Fruit fly (Drosophila melanogaster): ENCODE data around the gene b.
A peak's percentile ranks its signal among the peaks of the same experiment; 100 is the strongest.

b gene

dm6 chr2L:13835959-13836358 lies 14.9 kb downstream of the b start (continued):
- TF ChIP-seq crol (GFP tag; IDR thresholded peaks at IDR 0.05) (0 out of 2 replicates have a peak, but pooled peaks have one; percentile 9), sr (GFP tag; IDR thresholded peaks at IDR 0.05) (peak; percentile 71; the same call in 2 of the 3 replicates), chm (GFP tag; IDR thresholded peaks at IDR 0.05) (0 out of 2 replicates have a peak, but pooled peaks have one; percentile 31), bigmax (GFP tag; optimal IDR thresholded peaks at IDR 0.05) (no peak), Awh (GFP tag; IDR thresholded peaks at IDR 0.05) (0 out of 2 replicates have a peak, but pooled peaks have one; percentile 22), D (optimal IDR thresholded peaks at IDR 0.05) (no peak), D (GFP tag; optimal IDR thresholded peaks at IDR 0.05) (no peak), Kr (GFP tag; optimal IDR thresholded peaks at IDR 0.05) (no peak), CG30403 (GFP tag; optimal IDR thresholded peaks at IDR 0.05) (no peak), CG11456 (GFP tag; IDR thresholded peaks at IDR 0.05) (peak; percentile 61; the same call in 1 of the 3 replicates), Dbx (GFP tag; IDR thresholded peaks at IDR 0.05) (0 out of 3 replicates have a peak, but pooled peaks have one; percentile 9), BtbVII (GFP tag; optimal IDR thresholded peaks at IDR 0.05) (no peak), tna (GFP tag; IDR thresholded peaks at IDR 0.05; ENCODE audit: partially characterized antibody) (no peak), CG17912 (GFP tag; optimal IDR thresholded peaks at IDR 0.05) (no peak), mld (GFP tag; IDR thresholded peaks at IDR 0.05; ENCODE audit: partially characterized antibody) (peak; percentile 50; the same call in 1 of the 3 replicates), CG4282 (GFP tag; optimal IDR thresholded peaks at IDR 0.05) (no peak), CG8765 (GFP tag; IDR thresholded peaks at IDR 0.05) (0 out of 2 replicates have a peak, but pooled peaks have one; percentile 15), HHEX (GFP tag; optimal IDR thresholded peaks at IDR 0.05) (no peak), ERR (GFP tag; optimal IDR thresholded peaks at IDR 0.05) (no peak), oc (tag; optimal IDR thresholded peaks at IDR 0.05) (no peak), Doc2 (GFP tag; IDR thresholded peaks at IDR 0.05) (0 out of 2 replicates have a peak, but pooled peaks have one; percentile 13), ci (GFP tag; IDR thresholded peaks at IDR 0.05) (0 out of 3 replicates have a peak, but pooled peaks have one; percentile 36)

- no peak for TF ChIP-seq dm (GFP tag; optimal IDR thresholded peaks at IDR 0.05)
- 0 out of 2 replicates have a peak, but pooled peaks have one; percentile 18 for TF ChIP-seq CG4360 (GFP tag; IDR thresholded peaks at IDR 0.05)
- TF ChIP-seq CG11093 (GFP tag; IDR thresholded peaks at IDR 0.05): no peak
- TF ChIP-seq sqz (GFP tag; optimal IDR thresholded peaks at IDR 0.05): no peak
- TF ChIP-seq CG15514 (GFP tag; optimal IDR thresholded peaks at IDR 0.05): no peak
- TF ChIP-seq Med (GFP tag): peak; percentile 4
- TF ChIP-seq CG8765 (GFP tag; IDR thresholded peaks at IDR 0.05): no peak
- TF ChIP-seq corto (GFP tag; optimal IDR thresholded peaks at IDR 0.05): peak; percentile 16
- peak; percentile 48 for TF ChIP-seq kni (GFP tag; optimal IDR thresholded peaks at IDR 0.05)
- peak; percentile 92; the same call in 2 of the 3 replicates for TF ChIP-seq CG6175 (GFP tag; IDR thresholded peaks at IDR 0.05)
- TF ChIP-seq Deaf1 (tag; optimal IDR thresholded peaks at IDR 0.05): peak; percentile 56
- TF ChIP-seq Adf1 (GFP tag; IDR thresholded peaks at IDR 0.05): peak; percentile 48; the same call in 1 of the 2 replicates
- TF ChIP-seq bigmax (GFP tag; optimal IDR thresholded peaks at IDR 0.05): no peak
- peak; percentile 41 for TF ChIP-seq Elba2 (GFP tag; optimal IDR thresholded peaks at IDR 0.05)
- TF ChIP-seq CG2199 (GFP tag; IDR thresholded peaks at IDR 0.05): 0 out of 3 replicates have a peak, but pooled peaks have one; percentile 54
- TF ChIP-seq Mrtf (GFP tag; IDR thresholded peaks at IDR 0.05): no peak
- peak; percentile 2 for TF ChIP-seq CG10543 (GFP tag; optimal IDR thresholded peaks at IDR 0.05)
- TF ChIP-seq CG3407 (GFP tag; optimal IDR thresholded peaks at IDR 0.05): no peak
- peak; percentile 32; the same call in 1 of the 3 replicates for TF ChIP-seq so (GFP tag; IDR thresholded peaks at IDR 0.05)
- no peak for TF ChIP-seq pnt (GFP tag; optimal IDR thresholded peaks at IDR 0.05)
- no peak for TF ChIP-seq CG9727 (GFP tag; optimal IDR thresholded peaks at IDR 0.05)
- TF ChIP-seq CG10979 (tag; optimal IDR thresholded peaks at IDR 0.05): no peak
- 0 out of 2 replicates have a peak, but pooled peaks have one; percentile 52 for TF ChIP-seq vvl (GFP tag; IDR thresholded peaks at IDR 0.05)
- TF ChIP-seq en (GFP tag; optimal IDR thresholded peaks at IDR 0.05): no peak
- TF ChIP-seq CG12769 (tag; optimal IDR thresholded peaks at IDR 0.05): peak; percentile 79
- TF ChIP-seq stwl (tag; optimal IDR thresholded peaks at IDR 0.05): no peak
- peak; percentile 45 for TF ChIP-seq lbe (GFP tag; optimal IDR thresholded peaks at IDR 0.05)
- TF ChIP-seq sd (tag; optimal IDR thresholded peaks at IDR 0.05): peak; percentile 72
- TF ChIP-seq CG13894 (tag; optimal IDR thresholded peaks at IDR 0.05): peak; percentile 25
- 0 out of 3 replicates have a peak, but pooled peaks have one; percentile 34 for TF ChIP-seq CG34224 (GFP tag; IDR thresholded peaks at IDR 0.05; ENCODE audit: partially characterized antibody)
Observed at dm6 chr2L:13837579-13837978, 16.5 kb downstream of the b start.

Data from whole organism, embryonic.